2 worm cellular contexts compared by ENCODE assay signal in the genomic region with DNA sequence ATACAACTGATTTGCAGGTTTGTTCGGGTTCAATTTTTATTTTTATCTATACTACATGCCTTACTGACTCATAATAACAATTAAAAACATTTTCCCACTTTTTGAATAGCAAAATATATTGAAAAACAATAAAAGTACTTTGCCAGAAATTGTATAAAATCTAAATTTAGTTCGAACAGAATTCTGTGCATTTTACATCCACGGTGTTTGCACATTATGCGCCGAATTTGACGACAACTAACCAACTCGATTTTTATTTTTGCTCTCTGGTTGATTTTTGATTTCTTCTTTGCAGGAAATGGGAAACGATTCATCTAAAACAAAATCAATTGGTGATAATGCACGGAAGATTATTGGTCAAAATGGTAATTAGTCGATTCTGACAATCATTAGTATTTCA.
TF ChIP-seq lines count a peak whose summit lies in the region.

No protein-coding gene starts in this region.

TF ChIP-seq in whole organism, L1 larva, 84 proteins besides CTCF, POLR2A, EP300 and RAD21 (continued from another document):
- TF ChIP-seq tlp-1 (tag; optimal IDR thresholded peaks at IDR 0.05; lab: Kevin White, UChicago) (no peak), blmp-1 (tag; optimal IDR thresholded peaks at IDR 0.05; lab: Kevin White, UChicago) (no peak), unc-86 (tag; optimal IDR thresholded peaks at IDR 0.05; lab: Kevin White, UChicago) (no peak), snu-23 (GFP tag; optimal IDR thresholded peaks at IDR 0.05; lab: Kevin White, UChicago) (peak; percentile 40), pag-3 (tag; optimal IDR thresholded peaks at IDR 0.05; lab: Kevin White, UChicago; ENCODE audit: borderline replicate concordance, insufficient read depth) (no peak), efl-1 (optimal IDR thresholded peaks at IDR 0.05; lab: Kevin White, UChicago) (peak; percentile 31 to 43), efl-1 (GFP tag; optimal IDR thresholded peaks at IDR 0.05 in 1 of 2; lab: Kevin White, UChicago) (peak; percentile 49 to 88), pax-3 (tag; optimal IDR thresholded peaks at IDR 0.05; lab: Kevin White, UChicago) (no peak), elt-3 (tag; optimal IDR thresholded peaks at IDR 0.05; lab: Kevin White, UChicago) (no peak), dpl-1 (GFP tag; optimal IDR thresholded peaks at IDR 0.05; lab: Kevin White, UChicago) (peak in 2 of 3 experiments; percentile 39 to 40), nhr-71 (tag; optimal IDR thresholded peaks at IDR 0.05; lab: Kevin White, UChicago) (peak; percentile 6), jun-1 (tag; optimal IDR thresholded peaks at IDR 0.05; lab: Kevin White, UChicago) (no peak), unc-98 (GFP tag; IDR thresholded peaks at IDR 0.05; lab: Robert Waterston, UW) (no peak), swsn-7 (tag; optimal IDR thresholded peaks at IDR 0.05; lab: Kevin White, UChicago) (no peak), mab-9 (GFP tag; IDR thresholded peaks at IDR 0.05; lab: Robert Waterston, UW) (no peak), hlh-4 (tag; optimal IDR thresholded peaks at IDR 0.05; lab: Kevin White, UChicago) (no peak), unc-62 (GFP tag; optimal IDR thresholded peaks at IDR 0.05; lab: Kevin White, UChicago) (no peak), elt-2 (tag; optimal IDR thresholded peaks at IDR 0.05; lab: Kevin White, UChicago) (no peak), egl-13 (tag; optimal IDR thresholded peaks at IDR 0.05; lab: Kevin White, UChicago) (no peak), grh-1 (GFP tag; IDR thresholded peaks at IDR 0.05; lab: Robert Waterston, UW) (no peak), egl-27 (tag; optimal IDR thresholded peaks at IDR 0.05; lab: Kevin White, UChicago) (no peak), sup-37 (GFP tag; optimal IDR thresholded peaks at IDR 0.05; lab: Kevin White, UChicago) (no peak), skn-1 (tag; optimal IDR thresholded peaks at IDR 0.05; lab: Kevin White, UChicago) (peak; percentile 16), ceh-90 (tag; optimal IDR thresholded peaks at IDR 0.05; lab: Kevin White, UChicago) (no peak), efl-3 (GFP tag; optimal IDR thresholded peaks at IDR 0.05; lab: Kevin White, UChicago) (no peak), F16B12.6 (tag; optimal IDR thresholded peaks at IDR 0.05; lab: Kevin White, UChicago) (peak; percentile 84), mep-1 (tag; optimal IDR thresholded peaks at IDR 0.05; lab: Kevin White, UChicago) (peak; percentile 38), nhr-47 (tag; optimal IDR thresholded peaks at IDR 0.05; lab: Kevin White, UChicago) (no peak), fos-1 (tag; optimal IDR thresholded peaks at IDR 0.05; lab: Kevin White, UChicago) (no peak), ceh-63 (GFP tag; optimal IDR thresholded peaks at IDR 0.05; lab: Kevin White, UChicago) (no peak), zag-1 (tag; optimal IDR thresholded peaks at IDR 0.05; lab: Kevin White, UChicago) (no peak), nhr-237 (tag; optimal IDR thresholded peaks at IDR 0.05; lab: Kevin White, UChicago) (no peak), C04F5.9 (tag; optimal IDR thresholded peaks at IDR 0.05; lab: Kevin White, UChicago) (no peak), sptf-1 (tag; optimal IDR thresholded peaks at IDR 0.05; lab: Kevin White, UChicago) (no peak), nhr-77 (tag; optimal IDR thresholded peaks at IDR 0.05; lab: Kevin White, UChicago) (no peak), ceh-8 (GFP tag; optimal IDR thresholded peaks at IDR 0.05; lab: Kevin White, UChicago) (no peak), hlh-17 (GFP tag; optimal IDR thresholded peaks at IDR 0.05; lab: Kevin White, UChicago; ENCODE audit: borderline replicate concordance) (no peak), nhr-12 (tag; optimal IDR thresholded peaks at IDR 0.05; lab: Kevin White, UChicago) (no peak), unc-130 (tag; optimal IDR thresholded peaks at IDR 0.05; lab: Kevin White, UChicago) (no peak), irx-1 (tag; optimal IDR thresholded peaks at IDR 0.05; lab: Kevin White, UChicago) (no peak), ama-1 (optimal IDR thresholded peaks at IDR 0.05; lab: Kevin White, UChicago) (no peak), lin-14 (GFP tag; optimal IDR thresholded peaks at IDR 0.05; lab: Kevin White, UChicago) (no peak), fkh-4 (tag; optimal IDR thresholded peaks at IDR 0.05; lab: Kevin White, UChicago; ENCODE audit: borderline replicate concordance) (no peak), ets-5 (GFP tag; IDR thresholded peaks at IDR 0.05; lab: Robert Waterston, UW) (no peak), lin-15B (tag; optimal IDR thresholded peaks at IDR 0.05; lab: Kevin White, UChicago) (no peak), lin-39 (tag; optimal IDR thresholded peaks at IDR 0.05; lab: Kevin White, UChicago) (no peak), C16A3.4 (tag; optimal IDR thresholded peaks at IDR 0.05; lab: Kevin White, UChicago) (no peak), isw-1 (GFP tag; IDR thresholded peaks at IDR 0.05; lab: Robert Waterston, UW) (no peak), Y116A8C.19 (tag; optimal IDR thresholded peaks at IDR 0.05; lab: Kevin White, UChicago; ENCODE audit: borderline replicate concordance) (no peak), nhr-11 (tag; optimal IDR thresholded peaks at IDR 0.05; lab: Kevin White, UChicago) (no peak), aly-2 (tag; optimal IDR thresholded peaks at IDR 0.05; lab: Kevin White, UChicago) (no peak), nhr-28 (tag; optimal IDR thresholded peaks at IDR 0.05; lab: Kevin White, UChicago) (no peak), snpc-4 (tag; optimal IDR thresholded peaks at IDR 0.05; lab: Kevin White, UChicago) (no peak), aha-1 (tag; optimal IDR thresholded peaks at IDR 0.05; lab: Kevin White, UChicago) (no peak)

TF ChIP-seq in whole organism, L4 larva, 104 proteins besides CTCF, POLR2A, EP300 and RAD21 (continued from another document):
- no peak for TF ChIP-seq arid-1 (GFP tag; conservative IDR thresholded peaks at IDR 0.05; lab: Robert Waterston, UW)
- no peak for TF ChIP-seq mep-1 (tag; optimal IDR thresholded peaks at IDR 0.05; lab: Kevin White, UChicago)
- no peak for TF ChIP-seq tag-97 (GFP tag; IDR thresholded peaks at IDR 0.05; lab: Robert Waterston, UW)
- no peak for TF ChIP-seq nhr-48 (tag; optimal IDR thresholded peaks at IDR 0.05; lab: Kevin White, UChicago)
- no peak for TF ChIP-seq vab-7 (GFP tag; IDR thresholded peaks at IDR 0.05; lab: Robert Waterston, UW)
- TF ChIP-seq dve-1 (tag; optimal IDR thresholded peaks at IDR 0.05; lab: Kevin White, UChicago; ENCODE audit: insufficient read depth) = peak; percentile 17
- no peak for TF ChIP-seq zfp-2 (tag; optimal IDR thresholded peaks at IDR 0.05; lab: Kevin White, UChicago)
- no peak for TF ChIP-seq set-16 (GFP tag; IDR thresholded peaks at IDR 0.05; lab: Robert Waterston, UW)
- TF ChIP-seq F44E2.7 (GFP tag; IDR thresholded peaks at IDR 0.05; lab: Robert Waterston, UW) = no peak
- TF ChIP-seq lin-39 (tag; optimal IDR thresholded peaks at IDR 0.05; lab: Kevin White, UChicago) = no peak
- no peak for TF ChIP-seq nhr-28 (tag; optimal IDR thresholded peaks at IDR 0.05; lab: Kevin White, UChicago)
- TF ChIP-seq Y48G9A.11 (GFP tag; IDR thresholded peaks at IDR 0.05; lab: Robert Waterston, UW) = no peak
- peak; percentile 64 for TF ChIP-seq nhr-6 (tag; optimal IDR thresholded peaks at IDR 0.05; lab: Kevin White, UChicago)
- no peak for TF ChIP-seq unc-39 (tag; optimal IDR thresholded peaks at IDR 0.05; lab: Kevin White, UChicago)
- TF ChIP-seq lim-7 (GFP tag; IDR thresholded peaks at IDR 0.05; lab: Robert Waterston, UW) = no peak
- TF ChIP-seq madf-9 (GFP tag; conservative IDR thresholded peaks at IDR 0.05; lab: Robert Waterston, UW) = no peak
- no peak for TF ChIP-seq ceh-62 (tag; optimal IDR thresholded peaks at IDR 0.05; lab: Kevin White, UChicago)
- TF ChIP-seq F49E8.2 (tag; optimal IDR thresholded peaks at IDR 0.05; lab: Kevin White, UChicago; ENCODE audit: borderline replicate concordance) = no peak
